Fruit fly (Drosophila melanogaster) whole organism, embryonic: ENCODE data around the gene Jarid2.

Source experiments
- Atf6 ChIP-seq: fragments of 200-800 bp; sonication (Bioruptor generic); IDR thresholded peaks from 2 replicates; pipeline ENCODE4 v1.3.6; 2022; ENCODE audit warnings: missing biosample characterization, missing genetic modification characterization
- Bteb2 ChIP-seq: fragments of 200-800 bp; sonication (Bioruptor generic); optimal IDR thresholded peaks from 2 replicates; lab custom pipeline; 2016; ENCODE audit warnings: missing biosample characterization, missing genetic modification characterization
- CG11456 ChIP-seq: fragments of 200-800 bp; sonication (Bioruptor generic); IDR thresholded peaks from 3 replicates; pipeline ENCODE4 v1.3.6; 2022; ENCODE audit warnings: missing biosample characterization, missing genetic modification characterization
- CG11504 ChIP-seq: fragments of 200-800 bp; sonication (Bioruptor generic); optimal IDR thresholded peaks from 3 replicates; lab custom pipeline; 2019; ENCODE audit warnings: missing biosample characterization, mild to moderate bottlenecking, missing genetic modification characterization, moderate library complexity
- CG14965 ChIP-seq: fragments of 200-800 bp; sonication (Bioruptor generic); optimal IDR thresholded peaks from 2 replicates; lab custom pipeline; 2016; ENCODE audit warnings: missing biosample characterization, missing genetic modification characterization, borderline replicate concordance
- CG2116 ChIP-seq: fragments of 200-800 bp; sonication (Bioruptor generic); optimal IDR thresholded peaks from 3 replicates; lab custom pipeline; 2018; ENCODE audit warnings: missing biosample characterization, mild to moderate bottlenecking, missing genetic modification characterization
- CG2202 ChIP-seq: fragments of 200-800 bp; sonication (Bioruptor generic); optimal IDR thresholded peaks from 2 replicates; lab custom pipeline; 2018; ENCODE audit warnings: missing biosample characterization, mild to moderate bottlenecking, missing genetic modification characterization
- CG30403 ChIP-seq: fragments of 200-800 bp; sonication (Bioruptor generic); optimal IDR thresholded peaks from 3 replicates; lab custom pipeline; 2016; ENCODE audit warnings: missing biosample characterization, missing genetic modification characterization
- CG3281 ChIP-seq: fragments of 200-800 bp; sonication (Bioruptor generic); optimal IDR thresholded peaks from 3 replicates; lab custom pipeline; 2017; ENCODE audit warnings: missing biosample characterization, mild to moderate bottlenecking, missing genetic modification characterization
- CG6175 ChIP-seq: fragments of 200-800 bp; sonication (Bioruptor generic); IDR thresholded peaks from 3 replicates; pipeline ENCODE4 v1.3.6; 2022; ENCODE audit warnings: missing biosample characterization, missing genetic modification characterization
- CG6813 ChIP-seq: fragments of 200-800 bp; sonication (Bioruptor generic); optimal IDR thresholded peaks from 2 replicates; lab custom pipeline; 2017; ENCODE audit warnings: missing biosample characterization, missing genetic modification characterization, mild to moderate bottlenecking, moderate library complexity, missing genetic modification reagents
- CG8281 ChIP-seq: fragments of 200-800 bp; sonication (Bioruptor generic); optimal IDR thresholded peaks from 2 replicates; lab custom pipeline; 2018; ENCODE audit warnings: missing biosample characterization, mild to moderate bottlenecking, missing genetic modification characterization, moderate library complexity
- Drgx ChIP-seq: fragments of 200-800 bp; sonication (Bioruptor generic); IDR thresholded peaks from 2 replicates; pipeline ENCODE4 v1.3.6; 2022; ENCODE audit warnings: missing biosample characterization, missing genetic modification characterization
- Fer3 ChIP-seq: fragments of 200-800 bp; sonication (Bioruptor generic); optimal IDR thresholded peaks from 2 replicates; lab custom pipeline; 2018; ENCODE audit warnings: missing biosample characterization, mild to moderate bottlenecking, missing genetic modification characterization, moderate library complexity
- GATAe ChIP-seq: fragments of 200-800 bp; sonication (Bioruptor generic); conservative IDR thresholded peaks from 2 replicates; pipeline ENCODE4 v1.3.6; 2022; ENCODE audit warnings: missing biosample characterization, missing genetic modification characterization
- HLH4C ChIP-seq: fragments of 200-800 bp; sonication (Bioruptor generic); IDR thresholded peaks from 3 replicates; pipeline ENCODE4 v1.3.6; 2022; ENCODE audit warnings: missing biosample characterization, missing genetic modification characterization; ENCODE audit not compliant: partially characterized antibody
- Hr3 ChIP-seq: fragments of 200-800 bp; sonication (Bioruptor generic); optimal IDR thresholded peaks from 3 replicates; lab custom pipeline; 2016; ENCODE audit warnings: missing biosample characterization, missing genetic modification characterization
- Lhr ChIP-seq: fragments of 200-800 bp; sonication (Bioruptor generic); optimal IDR thresholded peaks from 3 replicates; lab custom pipeline; 2017; ENCODE audit warnings: mild to moderate bottlenecking, missing biosample characterization, missing genetic modification reagents, missing genetic modification characterization
- MESR4 ChIP-seq: fragments of 200-800 bp; sonication (Bioruptor generic); optimal IDR thresholded peaks from 2 replicates; lab custom pipeline; 2018; ENCODE audit warnings: missing biosample characterization, mild to moderate bottlenecking, missing genetic modification characterization, moderate library complexity
- Med ChIP-seq: fragments of 200-800 bp; sonication (Bioruptor generic); peaks from one replicate; lab custom pipeline; 2016; ENCODE audit warnings: missing biosample characterization, missing genetic modification characterization, mild to moderate bottlenecking, inconsistent platforms, moderate library complexity
- Poxn ChIP-seq: fragments of 200-800 bp; sonication (Bioruptor generic); IDR thresholded peaks from 2 replicates; pipeline ENCODE4 v1.3.6; 2022; ENCODE audit warnings: missing biosample characterization, missing genetic modification characterization
- Sry-δ ChIP-seq: fragments of 200-800 bp; sonication (Bioruptor generic); optimal IDR thresholded peaks from 2 replicates; lab custom pipeline; 2016; ENCODE audit warnings: missing biosample characterization, missing genetic modification characterization
- Stat92E ChIP-seq, 3 experiments: fragments of >200 bp in 2 of 3; fragments of 200-800 bp in 1 of 3; sonication (Bioruptor generic) in 1 of 3; optimal IDR thresholded peaks; 2 replicates each; lab custom pipeline; 2017 to 2019; ENCODE audit warnings: missing biosample characterization in 3 of 3, missing genetic modification characterization in 3 of 3, mild to moderate bottlenecking in 1 of 3, moderate library complexity in 1 of 3
- Tbp ChIP-seq: fragments of >200 bp; optimal IDR thresholded peaks from 2 replicates; lab custom pipeline; 2018; ENCODE audit warnings: missing biosample characterization, missing genetic modification characterization
- Xbp1 ChIP-seq: fragments of 200-800 bp; sonication (Bioruptor generic); optimal IDR thresholded peaks from 3 replicates; lab custom pipeline; 2016; ENCODE audit warnings: missing biosample characterization, mild to moderate bottlenecking, missing genetic modification characterization
- Xrp1 ChIP-seq: fragments of 200-800 bp; sonication (Bioruptor generic); IDR thresholded peaks from 2 replicates; pipeline ENCODE4 v1.3.6; 2022; ENCODE audit warnings: missing biosample characterization, missing genetic modification characterization
- ara ChIP-seq: fragments of 200-800 bp; sonication (Bioruptor generic); IDR thresholded peaks from 2 replicates; pipeline ENCODE4 v1.3.6; 2022; ENCODE audit warnings: missing biosample characterization, missing genetic modification characterization
- ato ChIP-seq: fragments of 200-800 bp; sonication (Bioruptor generic); IDR thresholded peaks from 2 replicates; pipeline ENCODE4 v1.3.6; 2022; ENCODE audit warnings: missing biosample characterization, missing genetic modification characterization; ENCODE audit not compliant: partially characterized antibody
- cas ChIP-seq: fragments of 200-800 bp; sonication (Bioruptor generic); IDR thresholded peaks from 2 replicates; pipeline ENCODE4 v1.3.6; 2022; ENCODE audit warnings: missing biosample characterization, missing genetic modification characterization
- crol ChIP-seq: fragments of 200-800 bp; sonication (Bioruptor generic); IDR thresholded peaks from 2 replicates; pipeline ENCODE4 v1.3.6; 2022; ENCODE audit warnings: missing biosample characterization, missing genetic modification characterization
- cwo ChIP-seq: fragments of 200-800 bp; sonication (Bioruptor generic); optimal IDR thresholded peaks from 3 replicates; lab custom pipeline; 2017; ENCODE audit warnings: missing biosample characterization, missing genetic modification characterization, mild to moderate bottlenecking, moderate library complexity, missing genetic modification reagents
- dati ChIP-seq: fragments of 200-800 bp; sonication (Bioruptor generic); IDR thresholded peaks from 2 replicates; pipeline ENCODE4 v1.3.6; 2022; ENCODE audit warnings: missing biosample characterization, missing genetic modification characterization
- dm ChIP-seq: fragments of 200-800 bp; sonication (Bioruptor generic); optimal IDR thresholded peaks from 3 replicates; lab custom pipeline; 2016; ENCODE audit warnings: missing biosample characterization, missing genetic modification characterization
- en ChIP-seq: fragments of 200-800 bp; sonication (Bioruptor generic); optimal IDR thresholded peaks from 2 replicates; lab custom pipeline; 2016; ENCODE audit warnings: missing biosample characterization, missing genetic modification characterization
- fu2 ChIP-seq: fragments of 200-800 bp; sonication (Bioruptor generic); optimal IDR thresholded peaks from 2 replicates; lab custom pipeline; 2016; ENCODE audit warnings: missing biosample characterization, missing genetic modification characterization
- grn ChIP-seq: fragments of 200-800 bp; sonication (Bioruptor generic); optimal IDR thresholded peaks from 3 replicates; lab custom pipeline; 2017; ENCODE audit warnings: missing biosample characterization, missing genetic modification characterization
- gro ChIP-seq: fragments of 200-800 bp; sonication (Bioruptor generic); optimal IDR thresholded peaks from 2 replicates; lab custom pipeline; 2016; ENCODE audit warnings: missing biosample characterization, missing genetic modification characterization
- ham ChIP-seq: fragments of 200-800 bp; sonication (Bioruptor generic); IDR thresholded peaks from 2 replicates; pipeline ENCODE4 v1.3.6; 2022; ENCODE audit warnings: missing biosample characterization, missing genetic modification characterization
- inv ChIP-seq: fragments of 200-800 bp; sonication (Bioruptor generic); IDR thresholded peaks from 2 replicates; pipeline ENCODE4 v1.3.6; 2022; ENCODE audit warnings: missing biosample characterization, missing genetic modification characterization; ENCODE audit not compliant: partially characterized antibody
- kah ChIP-seq: fragments of 200-800 bp; sonication (Bioruptor generic); optimal IDR thresholded peaks from 2 replicates; lab custom pipeline; 2018; ENCODE audit warnings: missing biosample characterization, mild to moderate bottlenecking, missing genetic modification characterization
- lilli ChIP-seq: fragments of 200-800 bp; sonication (Bioruptor generic); optimal IDR thresholded peaks from 3 replicates; lab custom pipeline; 2016; ENCODE audit warnings: missing biosample characterization, missing genetic modification characterization
- p53 ChIP-seq: fragments of 200-800 bp; sonication (Bioruptor generic); optimal IDR thresholded peaks from 2 replicates; lab custom pipeline; 2016; ENCODE audit warnings: missing biosample characterization, missing genetic modification characterization
- prd ChIP-seq, 3 experiments: fragments of >200 bp in 2 of 3; fragments of 200-800 bp in 1 of 3; sonication (Bioruptor generic) in 1 of 3; optimal IDR thresholded peaks in 2 of 3; IDR thresholded peaks in 1 of 3; 2 replicates in 2 of 3; 3 replicates in 1 of 3; pipeline versions ENCODE4 v1.3.6 to Lab custom; 2017 to 2022; ENCODE audit warnings: missing biosample characterization in 1 of 3, missing genetic modification characterization in 1 of 3
- salm ChIP-seq: fragments of 200-800 bp; sonication (Bioruptor generic); optimal IDR thresholded peaks from 2 replicates; lab custom pipeline; 2018; ENCODE audit warnings: missing biosample characterization, mild to moderate bottlenecking, missing genetic modification characterization
- seq ChIP-seq: fragments of 200-800 bp; sonication (Bioruptor generic); IDR thresholded peaks from 2 replicates; pipeline ENCODE4 v1.3.6; 2022; ENCODE audit warnings: missing biosample characterization, missing genetic modification characterization
- sug ChIP-seq: fragments of 200-800 bp; optimal IDR thresholded peaks from 2 replicates; lab custom pipeline; 2019; ENCODE audit warnings: missing biosample characterization, mild to moderate bottlenecking, missing genetic modification characterization, moderate library complexity
- tna ChIP-seq: fragments of 200-800 bp; sonication (Bioruptor generic); IDR thresholded peaks from 2 replicates; pipeline ENCODE4 v1.3.6; 2022; ENCODE audit warnings: missing biosample characterization, missing genetic modification characterization; ENCODE audit not compliant: partially characterized antibody
- vnd ChIP-seq: fragments of 200-800 bp; sonication (Bioruptor generic); IDR thresholded peaks from 3 replicates; pipeline ENCODE4 v1.3.6; 2022; ENCODE audit warnings: missing biosample characterization, missing genetic modification characterization; ENCODE audit not compliant: partially characterized antibody

Gene Jarid2

dm6 chr3L:9430608-9430952, 46.3 kb upstream of the Jarid2 start:
- TF ChIP-seq ham (no peak), dm (GFP tag; lab: Kevin White, UChicago) (no peak), Sry-δ (no peak), sug (tag; lab: Kevin White, UChicago) (no peak), kah (peak; percentile 70), HLH4C (GFP tag; lab: Robert Waterston, UW) (0 out of 3 replicates have a peak, but pooled peaks have one; percentile 48), CG30403 (GFP tag; lab: Kevin White, UChicago) (no peak), seq (GFP tag; lab: Robert Waterston, UW) (peak; percentile 2; the same call in 1 of the 2 replicates), CG14965 (no peak), CG11504 (tag; lab: Kevin White, UChicago) (no peak), cas (GFP tag; lab: Robert Waterston, UW) (0 out of 2 replicates have a peak, but pooled peaks have one; percentile 23), CG2116 (GFP tag; lab: Kevin White, UChicago) (no peak), tna (GFP tag; lab: Robert Waterston, UW) (0 out of 2 replicates have a peak, but pooled peaks have one; percentile 5), Lhr (GFP tag; lab: Kevin White, UChicago) (no peak), Atf6 (GFP tag; lab: Robert Waterston, UW) (0 out of 2 replicates have a peak, but pooled peaks have one; percentile 16), Stat92E (GFP tag; optimal IDR thresholded peaks at IDR 0.05; lab: Kevin White, UChicago) (no peak), GATAe (GFP tag; lab: Robert Waterston, UW) (peak; percentile 14; the same call in 1 of the 2 replicates), Bteb2 (GFP tag; lab: Kevin White, UChicago) (no peak), Fer3 (no peak), fu2 (GFP tag; lab: Kevin White, UChicago) (no peak)

dm6 chr3L:9431848-9432623, 44.8 kb upstream of the Jarid2 start:
- no peak for TF ChIP-seq cwo (GFP tag; lab: Kevin White, UChicago)
- no peak for TF ChIP-seq CG6813 (GFP tag; lab: Kevin White, UChicago)
- 0 out of 2 replicates have a peak, but pooled peaks have one; percentile 23 for TF ChIP-seq ara (GFP tag; lab: Robert Waterston, UW)
- TF ChIP-seq lilli (GFP tag; lab: Kevin White, UChicago), result no peak
- TF ChIP-seq sug (tag; lab: Kevin White, UChicago), result no peak
- no peak for TF ChIP-seq dati (GFP tag; lab: Robert Waterston, UW)
- TF ChIP-seq CG11456 (GFP tag; lab: Robert Waterston, UW), result no peak
- TF ChIP-seq Hr3 (GFP tag; lab: Kevin White, UChicago), result no peak
- TF ChIP-seq Drgx (GFP tag; lab: Robert Waterston, UW), result no peak
- TF ChIP-seq inv (GFP tag; lab: Robert Waterston, UW), result no peak
- no peak for TF ChIP-seq HLH4C (GFP tag; lab: Robert Waterston, UW)
- no peak for TF ChIP-seq salm (tag; lab: Kevin White, UChicago)
- no peak for TF ChIP-seq Xbp1 (GFP tag; lab: Kevin White, UChicago)
- no peak for TF ChIP-seq Tbp
- TF ChIP-seq Poxn (GFP tag; lab: Robert Waterston, UW), result no peak
- TF ChIP-seq gro (GFP tag; lab: Kevin White, UChicago), result no peak
- TF ChIP-seq p53 (GFP tag; lab: Kevin White, UChicago), result no peak
- no peak for TF ChIP-seq CG2116 (GFP tag; lab: Kevin White, UChicago)
- no peak for TF ChIP-seq CG3281 (GFP tag; lab: Kevin White, UChicago)
- TF ChIP-seq Med, result peak; percentile 59
- TF ChIP-seq CG2202, result no peak
- TF ChIP-seq Xrp1 (GFP tag; lab: Robert Waterston, UW), result no peak
- no peak for TF ChIP-seq grn (GFP tag; lab: Kevin White, UChicago)
- no peak for TF ChIP-seq en
- no peak for TF ChIP-seq vnd (GFP tag; lab: Robert Waterston, UW)
- no peak for TF ChIP-seq CG6175 (GFP tag; lab: Robert Waterston, UW)
- no peak for TF ChIP-seq CG8281 (tag; lab: Kevin White, UChicago)
- TF ChIP-seq ato (GFP tag; lab: Robert Waterston, UW), result peak; percentile 26; the same call in 1 of the 2 replicates
- TF ChIP-seq prd (optimal IDR thresholded peaks at IDR 0.05; lab: Kevin White, UChicago), result no peak
- no peak for TF ChIP-seq prd (GFP tag; IDR thresholded peaks at IDR 0.05; lab: Robert Waterston, UW)
- TF ChIP-seq crol, result peak; percentile 24; the same call in 1 of the 2 replicates
- no peak for TF ChIP-seq MESR4 (GFP tag; lab: Kevin White, UChicago)
